Fruit fly (Drosophila melanogaster) whole organism, adult: ENCODE data around the gene Septin4.

Experiments
- CG11617 ChIP-seq: fragments of 200-800 bp; sonication (Bioruptor generic); optimal IDR thresholded peaks from 2 replicates; lab custom pipeline; 2017; ENCODE audit warnings: mild to moderate bottlenecking, missing biosample characterization, missing genetic modification reagents, missing genetic modification characterization
- CG12768 ChIP-seq: fragments of 200-800 bp; sonication (Bioruptor generic); optimal IDR thresholded peaks from 2 replicates; lab custom pipeline; 2017; ENCODE audit warnings: missing biosample characterization, missing genetic modification characterization, mild to moderate bottlenecking, moderate library complexity, missing genetic modification reagents
- CG1620 ChIP-seq: fragments of 200-800 bp; sonication (Bioruptor generic); optimal IDR thresholded peaks from 2 replicates; lab custom pipeline; 2016; ENCODE audit warnings: missing biosample characterization, missing genetic modification characterization
- CG33017 ChIP-seq: fragments of 200-800 bp; sonication (Bioruptor generic); optimal IDR thresholded peaks from 2 replicates; lab custom pipeline; 2018; ENCODE audit warnings: missing biosample characterization, mild to moderate bottlenecking, missing genetic modification characterization, moderate library complexity
- CG5204 ChIP-seq: fragments of 200-800 bp; sonication (Bioruptor generic); optimal IDR thresholded peaks from 2 replicates; lab custom pipeline; 2016; ENCODE audit warnings: missing biosample characterization, missing genetic modification characterization
- CG7045 ChIP-seq: fragments of 200-800 bp; sonication (Bioruptor generic); optimal IDR thresholded peaks from 2 replicates; lab custom pipeline; 2017; ENCODE audit warnings: missing biosample characterization, mild to moderate bottlenecking, missing genetic modification characterization
- CG7101 ChIP-seq: fragments of 200-800 bp; sonication (Bioruptor generic); optimal IDR thresholded peaks from 2 replicates; lab custom pipeline; 2018; ENCODE audit warnings: missing biosample characterization, mild to moderate bottlenecking, missing genetic modification characterization, moderate library complexity
- Crg-1 ChIP-seq: fragments of 200-800 bp; sonication (Bioruptor generic); optimal IDR thresholded peaks from 2 replicates; lab custom pipeline; 2016; ENCODE audit warnings: missing biosample characterization, missing genetic modification characterization
- Hr96 ChIP-seq: fragments of 200-800 bp; sonication (Bioruptor generic); optimal IDR thresholded peaks from 2 replicates; lab custom pipeline; 2016; ENCODE audit warnings: missing biosample characterization, missing genetic modification characterization
- cnc ChIP-seq, 2 experiments: fragments of >200 bp; optimal IDR thresholded peaks; 2 replicates each; lab custom pipeline; 2017
- kay ChIP-seq: fragments of 200-800 bp; sonication (Bioruptor generic); peaks from one replicate; lab custom pipeline; 2016; ENCODE audit warnings: missing biosample characterization, missing genetic modification characterization, borderline replicate concordance
- ovo ChIP-seq: fragments of 200-800 bp; sonication (Bioruptor generic); optimal IDR thresholded peaks from 2 replicates; lab custom pipeline; 2016; ENCODE audit warnings: missing biosample characterization, missing genetic modification characterization
- tj ChIP-seq: fragments of 200-800 bp; sonication (Bioruptor generic); optimal IDR thresholded peaks from 3 replicates; lab custom pipeline; 2017; ENCODE audit warnings: missing biosample characterization, mild to moderate bottlenecking, missing genetic modification characterization, moderate library complexity
- toe ChIP-seq: fragments of 200-800 bp; sonication (Bioruptor generic); optimal IDR thresholded peaks from 2 replicates; lab custom pipeline; 2016; ENCODE audit warnings: missing biosample characterization, missing genetic modification characterization

DNA sequence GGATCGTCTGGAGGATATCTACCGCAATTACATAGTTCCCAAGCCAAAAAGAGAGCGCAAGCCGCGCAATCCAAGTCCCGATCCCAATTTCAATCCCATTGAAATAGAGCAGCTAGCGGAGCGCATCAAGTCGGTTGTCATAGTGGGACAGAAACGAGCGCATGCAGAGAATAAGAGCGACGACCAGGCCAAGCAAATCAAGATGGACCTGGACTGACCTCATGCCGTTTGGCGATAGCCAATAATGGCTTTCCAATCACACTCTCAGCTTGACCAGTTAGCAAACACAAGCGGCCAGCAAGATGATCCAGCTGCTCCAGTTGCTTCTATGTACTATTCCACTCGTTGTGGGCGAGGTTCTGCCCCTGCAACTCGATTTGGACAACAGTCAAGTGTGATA, 43.3 kb downstream of the Septin4 start:
- no peak for TF ChIP-seq CG5204 (GFP tag; lab: Kevin White, UChicago)
- no peak for TF ChIP-seq kay
- TF ChIP-seq Hr96 (GFP tag; lab: Kevin White, UChicago) = no peak
- no peak for TF ChIP-seq Crg-1 (GFP tag; lab: Kevin White, UChicago)
- no peak for TF ChIP-seq toe
- TF ChIP-seq CG12768 (GFP tag; lab: Kevin White, UChicago) = no peak
- TF ChIP-seq ovo (GFP tag; lab: Kevin White, UChicago) = no peak
- no peak for TF ChIP-seq tj (GFP tag; lab: Kevin White, UChicago)
- TF ChIP-seq CG1620 = no peak
- TF ChIP-seq CG33017 (tag; lab: Kevin White, UChicago) = no peak
- no peak for TF ChIP-seq cnc (optimal IDR thresholded peaks at IDR 0.05; lab: Kevin White, UChicago)
- no peak for TF ChIP-seq CG7045 (GFP tag; lab: Kevin White, UChicago)
- no peak for TF ChIP-seq CG11617 (GFP tag; lab: Kevin White, UChicago)
- TF ChIP-seq CG7101 (tag; lab: Kevin White, UChicago) = no peak
